Worm (Caenorhabditis elegans) whole organism, L3 larva: Measurements from ENCODE around the gene dod-22.
A peak's percentile ranks its signal among the peaks of the same experiment; 100 is the strongest.

Experiments
- R02D3.7 ChIP-seq: fragments of 150-350 bp; optimal IDR thresholded peaks from 2 replicates; lab custom pipeline; 2014; ENCODE audit warnings: missing biosample characterization, missing genetic modification characterization
- ZK546.5 ChIP-seq: sonication (generic microtip); optimal IDR thresholded peaks from 2 replicates; lab custom pipeline; 2017; ENCODE audit warnings: missing biosample characterization, missing genetic modification characterization
- aly-2 ChIP-seq: fragments of 150-350 bp; optimal IDR thresholded peaks from 2 replicates; lab custom pipeline; 2014; ENCODE audit warnings: missing biosample characterization, missing genetic modification characterization
- ama-1 ChIP-seq: fragments of 150-350 bp; optimal IDR thresholded peaks from 2 replicates; lab custom pipeline; 2018
- ceh-28 ChIP-seq: fragments of 150-350 bp; optimal IDR thresholded peaks from 2 replicates; lab custom pipeline; 2014; ENCODE audit warnings: missing biosample characterization, missing genetic modification reagents, missing genetic modification characterization
- ceh-82 ChIP-seq: fragments of 150-350 bp; optimal IDR thresholded peaks from 2 replicates; lab custom pipeline; 2014; ENCODE audit warnings: missing biosample characterization, missing genetic modification characterization
- daf-12 ChIP-seq: fragments of 150-350 bp; optimal IDR thresholded peaks from 2 replicates; lab custom pipeline; 2014; ENCODE audit warnings: missing biosample characterization, missing genetic modification reagents, missing genetic modification characterization
- egl-27 ChIP-seq: sonication (generic microtip); optimal IDR thresholded peaks from 4 replicates; lab custom pipeline; 2017; ENCODE audit warnings: missing biosample characterization, missing genetic modification reagents, missing genetic modification characterization
- egl-5 ChIP-seq: fragments of 150-350 bp; optimal IDR thresholded peaks from 2 replicates; lab custom pipeline; 2017; ENCODE audit warnings: missing biosample characterization, missing genetic modification reagents, missing genetic modification characterization, inconsistent platforms
- elt-1 ChIP-seq: fragments of 150-350 bp; optimal IDR thresholded peaks from 2 replicates; lab custom pipeline; 2014; ENCODE audit warnings: missing biosample characterization, missing genetic modification characterization
- elt-2 ChIP-seq: sonication (generic microtip); optimal IDR thresholded peaks from 2 replicates; lab custom pipeline; 2016; ENCODE audit warnings: missing genetic modification reagents, mild to moderate bottlenecking, missing genetic modification characterization, missing compliant biosample characterization
- elt-3 ChIP-seq, 3 experiments: fragments of 150-350 bp in 1 of 3; sonication (generic microtip) in 2 of 3; optimal IDR thresholded peaks; 2 replicates in 2 of 3; 4 replicates in 1 of 3; lab custom pipeline; 2014 to 2017; ENCODE audit warnings: missing biosample characterization in 3 of 3, missing genetic modification characterization in 3 of 3
- fkh-10 ChIP-seq: sonication (generic microtip); optimal IDR thresholded peaks from 2 replicates; lab custom pipeline; 2017; ENCODE audit warnings: missing biosample characterization, missing genetic modification reagents, missing genetic modification characterization
- fkh-2 ChIP-seq: fragments of 150-350 bp; optimal IDR thresholded peaks from 2 replicates; lab custom pipeline; 2014; ENCODE audit warnings: missing biosample characterization, missing genetic modification reagents, missing genetic modification characterization
- fos-1 ChIP-seq: fragments of 150-350 bp; optimal IDR thresholded peaks from 2 replicates; lab custom pipeline; 2014; ENCODE audit warnings: missing biosample characterization, missing genetic modification characterization
- jun-1 ChIP-seq: fragments of 150-350 bp; optimal IDR thresholded peaks from 2 replicates; lab custom pipeline; 2014; ENCODE audit warnings: missing biosample characterization, missing genetic modification reagents, missing genetic modification characterization
- lin-39 ChIP-seq: fragments of 150-350 bp; optimal IDR thresholded peaks from 2 replicates; lab custom pipeline; 2018; ENCODE audit warnings: missing biosample characterization, missing genetic modification reagents, missing genetic modification characterization
- lsy-12 ChIP-seq: sonication (generic microtip); optimal IDR thresholded peaks from 2 replicates; lab custom pipeline; 2016; ENCODE audit warnings: mild to moderate bottlenecking, missing genetic modification characterization, missing compliant biosample characterization
- nfya-1 ChIP-seq: sonication (generic microtip); optimal IDR thresholded peaks from 2 replicates; lab custom pipeline; 2017; ENCODE audit warnings: missing genetic modification characterization, mild to moderate bottlenecking, missing compliant biosample characterization, antibody characterized with exemption, moderate library complexity; ENCODE audit not compliant: insufficient read depth
- nhr-11 ChIP-seq: fragments of 150-350 bp; optimal IDR thresholded peaks from 2 replicates; lab custom pipeline; 2014; ENCODE audit warnings: missing biosample characterization, missing genetic modification characterization
- nhr-12 ChIP-seq: fragments of 150-350 bp; optimal IDR thresholded peaks from 2 replicates; lab custom pipeline; 2014; ENCODE audit warnings: missing biosample characterization, missing genetic modification characterization
- nhr-23 ChIP-seq: fragments of 150-350 bp; optimal IDR thresholded peaks from 2 replicates; lab custom pipeline; 2014; ENCODE audit warnings: missing biosample characterization, missing genetic modification reagents, missing genetic modification characterization
- nhr-237 ChIP-seq: fragments of 150-350 bp; optimal IDR thresholded peaks from 2 replicates; lab custom pipeline; 2014; ENCODE audit warnings: missing biosample characterization, missing genetic modification characterization
- nhr-25 ChIP-seq: sonication (generic microtip); optimal IDR thresholded peaks from 2 replicates; lab custom pipeline; 2017; ENCODE audit warnings: missing biosample characterization, missing genetic modification characterization
- nhr-28 ChIP-seq: fragments of 150-350 bp; optimal IDR thresholded peaks from 2 replicates; lab custom pipeline; 2014; ENCODE audit warnings: missing biosample characterization, missing genetic modification characterization
- nhr-43 ChIP-seq: sonication (generic microtip); optimal IDR thresholded peaks from 2 replicates; lab custom pipeline; 2016; ENCODE audit warnings: mild to moderate bottlenecking, missing genetic modification characterization, missing compliant biosample characterization; ENCODE audit not compliant: poor library complexity, severe bottlenecking
- nhr-67 ChIP-seq: fragments of 150-350 bp; optimal IDR thresholded peaks from 2 replicates; lab custom pipeline; 2014; ENCODE audit warnings: missing biosample characterization, missing genetic modification characterization
- nhr-76 ChIP-seq: fragments of 150-350 bp; sonication (generic microtip); optimal IDR thresholded peaks from 5 replicates; lab custom pipeline; 2014; ENCODE audit warnings: missing biosample characterization, missing genetic modification characterization
- nhr-77 ChIP-seq: fragments of 150-350 bp; optimal IDR thresholded peaks from 2 replicates; lab custom pipeline; 2014; ENCODE audit warnings: missing biosample characterization, missing genetic modification characterization
- pha-4 ChIP-seq: fragments of 150-350 bp; optimal IDR thresholded peaks from 2 replicates; lab custom pipeline; 2014; ENCODE audit warnings: missing biosample characterization, missing genetic modification reagents, missing genetic modification characterization
- pqm-1 ChIP-seq: fragments of 150-350 bp; optimal IDR thresholded peaks from 2 replicates; lab custom pipeline; 2017; ENCODE audit warnings: missing biosample characterization, missing genetic modification characterization, inconsistent platforms
- skn-1 ChIP-seq: fragments of 150-350 bp; optimal IDR thresholded peaks from 2 replicates; lab custom pipeline; 2014; ENCODE audit warnings: missing biosample characterization, missing genetic modification characterization
- snpc-4 ChIP-seq: fragments of 150-350 bp; optimal IDR thresholded peaks from 2 replicates; lab custom pipeline; 2014; ENCODE audit warnings: missing biosample characterization, missing genetic modification characterization
- tbx-2 ChIP-seq: sonication (generic microtip); optimal IDR thresholded peaks from 2 replicates; lab custom pipeline; 2016; ENCODE audit warnings: mild to moderate bottlenecking, missing genetic modification characterization, missing compliant biosample characterization
- unc-39 ChIP-seq: sonication (generic microtip); optimal IDR thresholded peaks from 4 replicates; lab custom pipeline; 2017; ENCODE audit warnings: missing biosample characterization, missing genetic modification characterization
- ztf-11 ChIP-seq: fragments of 150-350 bp; optimal IDR thresholded peaks from 2 replicates; lab custom pipeline; 2014; ENCODE audit warnings: missing biosample characterization, missing genetic modification characterization
- ztf-4 ChIP-seq: fragments of 150-350 bp; optimal IDR thresholded peaks from 2 replicates; lab custom pipeline; 2014; ENCODE audit warnings: missing biosample characterization, missing genetic modification characterization

Gene dod-22

ce11 chrIV:12948470-12948869 lies 16.7 kb upstream of the dod-22 start, which contains the start of gene F55G11.10:
TSS of gene F55G11.10 (plus strand) at chrIV:12948770.
- TF ChIP-seq ztf-4 (tag; lab: Kevin White, UChicago): no peak
- no peak for TF ChIP-seq nhr-237 (tag; lab: Kevin White, UChicago)
- TF ChIP-seq nhr-77 (tag; lab: Kevin White, UChicago): no peak
- TF ChIP-seq ztf-11 (tag; lab: Kevin White, UChicago): no peak
- TF ChIP-seq nhr-23: no peak
- TF ChIP-seq pqm-1 (tag; lab: Kevin White, UChicago): no peak
- no peak for TF ChIP-seq fos-1
- TF ChIP-seq ceh-28: no peak
- TF ChIP-seq nhr-43 (tag; lab: Kevin White, UChicago): no peak
- TF ChIP-seq nfya-1 (tag; lab: Kevin White, UChicago): no peak
- TF ChIP-seq ama-1: no peak
- no peak for TF ChIP-seq elt-3 (tag; optimal IDR thresholded peaks at IDR 0.05; lab: Kevin White, UChicago)
- TF ChIP-seq snpc-4: no peak
- TF ChIP-seq egl-5 (tag; lab: Kevin White, UChicago): no peak
- TF ChIP-seq aly-2 (tag; lab: Kevin White, UChicago): no peak
- no peak for TF ChIP-seq tbx-2 (tag; lab: Kevin White, UChicago)
- no peak for TF ChIP-seq nhr-25 (tag; lab: Kevin White, UChicago)
- TF ChIP-seq fkh-10 (GFP tag; lab: Kevin White, UChicago): no peak
- no peak for TF ChIP-seq unc-39 (tag; lab: Kevin White, UChicago)

- TF ChIP-seq aly-2 (tag; lab: Kevin White, UChicago) (no peak), lin-39 (tag; lab: Kevin White, UChicago) (no peak), jun-1 (tag; lab: Kevin White, UChicago) (no peak), R02D3.7 (no peak), nhr-12 (tag; lab: Kevin White, UChicago) (no peak), snpc-4 (no peak), elt-3 (tag; optimal IDR thresholded peaks at IDR 0.05; lab: Kevin White, UChicago) (no peak)
These were observed 7.4 kb upstream of the dod-22 start, which contains the start of gene F55G11.6 for ce11 chrIV:12957730-12958129. TSS of gene F55G11.6 (plus strand) at chrIV:12958030.

- TF ChIP-seq ceh-82 (tag; lab: Kevin White, UChicago) (no peak), egl-5 (tag; lab: Kevin White, UChicago) (no peak), nhr-67 (tag; lab: Kevin White, UChicago) (no peak), daf-12 (tag; lab: Kevin White, UChicago) (no peak), aly-2 (tag; lab: Kevin White, UChicago) (no peak), egl-27 (tag; lab: Kevin White, UChicago) (no peak), fkh-2 (no peak), ama-1 (no peak), elt-1 (tag; lab: Kevin White, UChicago) (no peak), nhr-11 (tag; lab: Kevin White, UChicago) (no peak), lsy-12 (tag; lab: Kevin White, UChicago) (no peak), ZK546.5 (no peak), fos-1 (no peak), nhr-28 (tag; lab: Kevin White, UChicago) (no peak), elt-3 (tag; optimal IDR thresholded peaks at IDR 0.05; lab: Kevin White, UChicago) (no peak)
- TF ChIP-seq, all 47 proteins: peak for 0
These were observed 5.0 kb upstream of the dod-22 start, which contains the start of gene F55G11.7 for ce11 chrIV:12960136-12960535. TSS of gene F55G11.7 (plus strand) at chrIV:12960436.

- TF ChIP-seq pha-4 (tag; lab: Kevin White, UChicago) (no peak), nhr-23 (no peak), nhr-76 (no peak), pqm-1 (tag; lab: Kevin White, UChicago) (peak; percentile 20), elt-2 (tag; lab: Kevin White, UChicago) (peak; percentile 78), skn-1 (tag; lab: Kevin White, UChicago) (peak; percentile 2)
These were observed 2.6 kb upstream of the dod-22 start, which contains the start of gene F55G11.8 for ce11 chrIV:12962564-12962963. TSS of gene F55G11.8 (plus strand) at chrIV:12962808.
